Worm (Caenorhabditis elegans) whole organism, L2 larva: ENCODE measurements around the gene F16G10.9.

Experiments
- ama-1 ChIP-seq: fragments of 150-350 bp; optimal IDR thresholded peaks from 2 replicates; lab custom pipeline; 2018; ENCODE audit warnings: inconsistent platforms
- dmd-4 ChIP-seq: sonication (generic microtip); optimal IDR thresholded peaks from 2 replicates; lab custom pipeline; 2017; ENCODE audit warnings: missing biosample characterization, missing genetic modification characterization
- elt-3 ChIP-seq: sonication (generic microtip); optimal IDR thresholded peaks from 2 replicates; lab custom pipeline; 2017; ENCODE audit warnings: missing biosample characterization, missing genetic modification characterization
- lin-13 ChIP-seq: fragments of 150-350 bp; optimal IDR thresholded peaks from 2 replicates; lab custom pipeline; 2014; ENCODE audit warnings: missing biosample characterization, missing genetic modification reagents, missing genetic modification characterization
- lin-39 ChIP-seq: fragments of 150-350 bp; optimal IDR thresholded peaks from 2 replicates; lab custom pipeline; 2014; ENCODE audit warnings: missing biosample characterization, missing genetic modification reagents, missing genetic modification characterization
- mdl-1 ChIP-seq, 2 experiments: fragments of 150-350 bp in 1 of 2; sonication (generic microtip) in 1 of 2; optimal IDR thresholded peaks; 2 replicates each; lab custom pipeline; 2017; ENCODE audit warnings: missing biosample characterization in 2 of 2, missing genetic modification characterization in 2 of 2
- nhr-25 ChIP-seq: fragments of 150-350 bp; sonication (generic microtip); optimal IDR thresholded peaks from 3 replicates; lab custom pipeline; 2014; ENCODE audit warnings: missing biosample characterization, missing genetic modification characterization
- snpc-4 ChIP-seq: fragments of 150-350 bp; optimal IDR thresholded peaks from 2 replicates; lab custom pipeline; 2014; ENCODE audit warnings: missing biosample characterization, missing genetic modification characterization
- unc-39 ChIP-seq: fragments of 150-350 bp; optimal IDR thresholded peaks from 2 replicates; lab custom pipeline; 2014; ENCODE audit warnings: missing biosample characterization, missing genetic modification characterization
- zag-1 ChIP-seq: fragments of 150-350 bp; optimal IDR thresholded peaks from 2 replicates; lab custom pipeline; 2014; ENCODE audit warnings: missing biosample characterization, missing genetic modification characterization
- ztf-11 ChIP-seq: sonication (generic microtip); optimal IDR thresholded peaks from 2 replicates; lab custom pipeline; 2017; ENCODE audit warnings: missing biosample characterization, missing genetic modification characterization

DNA sequence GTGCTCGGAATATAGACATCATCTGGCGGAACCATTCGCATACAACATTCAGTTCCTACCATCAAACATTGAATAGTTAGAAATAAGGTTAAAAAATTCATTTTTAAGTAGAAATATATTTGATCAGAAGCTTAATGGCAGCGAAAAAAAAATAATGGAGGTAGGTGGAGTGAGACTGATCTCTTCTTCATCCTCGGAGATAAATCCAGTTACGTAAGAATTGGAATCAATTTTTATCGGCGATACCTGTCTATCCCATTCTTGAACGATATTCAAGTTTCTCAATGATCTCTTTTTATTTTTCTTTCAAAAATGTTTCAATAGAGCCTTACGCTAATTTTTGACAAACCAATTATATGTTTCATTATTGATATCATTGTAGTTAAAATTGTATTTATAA lies at the start of gene F16G10.9:
- TF ChIP-seq unc-39 (tag; lab: Kevin White, UChicago) (no peak), ztf-11 (no peak), zag-1 (tag; lab: Kevin White, UChicago) (no peak), elt-3 (tag; lab: Kevin White, UChicago) (no peak), ama-1 (no peak), lin-13 (GFP tag; lab: Kevin White, UChicago) (no peak), mdl-1 (tag; optimal IDR thresholded peaks at IDR 0.05; lab: Kevin White, UChicago) (no peak), snpc-4 (no peak), dmd-4 (no peak), lin-39 (no peak), nhr-25 (tag; lab: Kevin White, UChicago) (no peak)
